Fruit fly (Drosophila melanogaster) whole organism, pupa: ENCODE data around the gene Tsen34.

ENCODE experiments used
- CG10348 ChIP-seq: fragments of 200-800 bp; sonication (Bioruptor generic); IDR thresholded peaks from 2 replicates; pipeline ENCODE4 v1.3.6; 2022; ENCODE audit warnings: missing biosample characterization, missing genetic modification characterization
- CG12605 ChIP-seq: fragments of 200-800 bp; sonication (Bioruptor generic); IDR thresholded peaks from 2 replicates; pipeline ENCODE4 v1.3.6; 2022; ENCODE audit warnings: missing biosample characterization, missing genetic modification characterization
- CG13204 ChIP-seq: fragments of 200-800 bp; sonication (Bioruptor generic); optimal IDR thresholded peaks from 2 replicates; lab custom pipeline; 2018; ENCODE audit warnings: missing biosample characterization, mild to moderate bottlenecking, missing genetic modification characterization, moderate library complexity
- CG14655 ChIP-seq: fragments of 200-800 bp; sonication (Bioruptor generic); optimal IDR thresholded peaks from 3 replicates; lab custom pipeline; 2017; ENCODE audit warnings: mild to moderate bottlenecking, missing biosample characterization, missing genetic modification reagents, missing genetic modification characterization
- CG15710 ChIP-seq: fragments of 200-800 bp; sonication (Bioruptor generic); optimal IDR thresholded peaks from 2 replicates; lab custom pipeline; 2018; ENCODE audit warnings: missing biosample characterization, mild to moderate bottlenecking, missing genetic modification characterization, moderate library complexity
- CG17806 ChIP-seq: fragments of 200-800 bp; sonication (Bioruptor generic); optimal IDR thresholded peaks from 2 replicates; lab custom pipeline; 2018; ENCODE audit warnings: missing biosample characterization, mild to moderate bottlenecking, missing genetic modification characterization, moderate library complexity
- CG32121 ChIP-seq: fragments of 200-800 bp; sonication (Bioruptor generic); IDR thresholded peaks from 2 replicates; pipeline ENCODE4 v1.3.6; 2022; ENCODE audit warnings: missing biosample characterization, missing genetic modification characterization
- CG34367 ChIP-seq: fragments of 200-800 bp; sonication (Bioruptor generic); optimal IDR thresholded peaks from 2 replicates; lab custom pipeline; 2018; ENCODE audit warnings: missing biosample characterization, mild to moderate bottlenecking, missing genetic modification characterization
- CG4496 ChIP-seq: fragments of 200-800 bp; sonication (Bioruptor generic); IDR thresholded peaks from 3 replicates; pipeline ENCODE4 v1.3.6; 2022; ENCODE audit warnings: missing biosample characterization, missing genetic modification characterization
- CG8159 ChIP-seq: fragments of 200-800 bp; sonication (Bioruptor generic); optimal IDR thresholded peaks from 3 replicates; lab custom pipeline; 2018; ENCODE audit warnings: missing biosample characterization, mild to moderate bottlenecking, missing genetic modification characterization, moderate library complexity
- CG8301 ChIP-seq: fragments of 200-800 bp; sonication (Bioruptor generic); optimal IDR thresholded peaks from 2 replicates; lab custom pipeline; 2018; ENCODE audit warnings: missing biosample characterization, mild to moderate bottlenecking, missing genetic modification characterization
- CG9948 ChIP-seq: fragments of 200-800 bp; sonication (Bioruptor generic); optimal IDR thresholded peaks from 2 replicates; lab custom pipeline; 2018; ENCODE audit warnings: missing biosample characterization, mild to moderate bottlenecking, missing genetic modification characterization, moderate library complexity
- D1 ChIP-seq: fragments of 200-800 bp; sonication (Bioruptor generic); optimal IDR thresholded peaks from 2 replicates; lab custom pipeline; 2018; ENCODE audit warnings: missing biosample characterization, mild to moderate bottlenecking, missing genetic modification characterization, moderate library complexity
- EcR ChIP-seq: fragments of 200-800 bp; sonication (Bioruptor generic); optimal IDR thresholded peaks from 3 replicates; lab custom pipeline; 2019; ENCODE audit warnings: missing biosample characterization, missing genetic modification characterization, mild to moderate bottlenecking, moderate library complexity, missing genetic modification reagents
- Ets98B ChIP-seq: fragments of 200-800 bp; sonication (Bioruptor generic); IDR thresholded peaks from 2 replicates; pipeline ENCODE4 v1.3.6; 2022; ENCODE audit warnings: missing biosample characterization, missing genetic modification characterization
- Pif1A ChIP-seq: fragments of 200-800 bp; sonication (Bioruptor generic); optimal IDR thresholded peaks from 3 replicates; lab custom pipeline; 2016; ENCODE audit warnings: missing biosample characterization, missing genetic modification characterization
- Pif1B ChIP-seq: fragments of 200-800 bp; sonication (Bioruptor generic); optimal IDR thresholded peaks from 3 replicates; lab custom pipeline; 2016; ENCODE audit warnings: missing biosample characterization, missing genetic modification characterization
- Snoo ChIP-seq: fragments of 200-800 bp; sonication (Bioruptor generic); optimal IDR thresholded peaks from 3 replicates; lab custom pipeline; 2017; ENCODE audit warnings: missing biosample characterization, mild to moderate bottlenecking, missing genetic modification characterization, inconsistent platforms
- fd96Ca ChIP-seq: fragments of 200-800 bp; sonication (Bioruptor generic); IDR thresholded peaks from 3 replicates; pipeline ENCODE4 v1.3.6; 2022; ENCODE audit warnings: missing biosample characterization, missing genetic modification characterization
- gl ChIP-seq: fragments of 200-800 bp; sonication (Bioruptor generic); optimal IDR thresholded peaks from 2 replicates; lab custom pipeline; 2018; ENCODE audit warnings: missing biosample characterization, mild to moderate bottlenecking, missing genetic modification characterization
- rn ChIP-seq: fragments of 200-800 bp; sonication (Bioruptor generic); IDR thresholded peaks from 2 replicates; pipeline ENCODE4 v1.3.6; 2022; ENCODE audit warnings: missing biosample characterization, missing genetic modification characterization

Tsen34 gene

dm6 chr3L:14769183-14769582 lies 7.5 kb upstream of the Tsen34 start, which contains the start of gene Mgat4b:
TSS of gene Mgat4b (minus strand) at chr3L:14769283.
- no peak for TF ChIP-seq gl (tag; lab: Kevin White, UChicago)
- TF ChIP-seq Ets98B (GFP tag; lab: Robert Waterston, UW) = no peak
- no peak for TF ChIP-seq CG13204 (GFP tag; lab: Kevin White, UChicago)
- no peak for TF ChIP-seq fd96Ca
- no peak for TF ChIP-seq Pif1A (GFP tag; lab: Kevin White, UChicago)
- no peak for TF ChIP-seq CG15710
- TF ChIP-seq CG10348 (GFP tag; lab: Robert Waterston, UW) = no peak
- TF ChIP-seq CG9948 (tag; lab: Kevin White, UChicago) = no peak
- no peak for TF ChIP-seq Pif1B (GFP tag; lab: Kevin White, UChicago)

DNA sequence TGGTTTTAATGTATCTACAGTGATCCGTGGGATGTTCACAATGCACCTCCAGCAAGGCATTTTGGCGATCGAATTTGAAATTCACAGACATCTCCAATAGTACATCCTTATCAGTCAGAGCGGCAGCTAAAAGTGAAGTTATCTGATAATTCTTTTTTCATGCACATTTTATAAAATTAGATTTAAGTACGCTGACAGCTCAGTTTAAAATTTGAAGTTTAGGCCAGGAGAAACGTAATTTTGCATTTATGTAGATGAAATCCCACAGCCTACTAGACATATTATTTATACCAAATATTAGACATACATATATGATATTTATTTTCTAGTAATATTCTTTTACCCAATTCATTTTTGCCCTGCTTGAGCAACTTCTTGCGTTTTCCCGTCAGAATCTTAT lies 695 bp downstream of the Tsen34 start, which contains the start of gene Trl:
Gene Trl (minus strand): TSS at position 101 of the 400 bp plus-strand sequence.
- TF ChIP-seq CG32121 (GFP tag; lab: Robert Waterston, UW) = no peak
- TF ChIP-seq CG14655 = no peak
- TF ChIP-seq Snoo (tag; lab: Kevin White, UChicago) = no peak
- no peak for TF ChIP-seq D1 (tag; lab: Kevin White, UChicago)

DNA sequence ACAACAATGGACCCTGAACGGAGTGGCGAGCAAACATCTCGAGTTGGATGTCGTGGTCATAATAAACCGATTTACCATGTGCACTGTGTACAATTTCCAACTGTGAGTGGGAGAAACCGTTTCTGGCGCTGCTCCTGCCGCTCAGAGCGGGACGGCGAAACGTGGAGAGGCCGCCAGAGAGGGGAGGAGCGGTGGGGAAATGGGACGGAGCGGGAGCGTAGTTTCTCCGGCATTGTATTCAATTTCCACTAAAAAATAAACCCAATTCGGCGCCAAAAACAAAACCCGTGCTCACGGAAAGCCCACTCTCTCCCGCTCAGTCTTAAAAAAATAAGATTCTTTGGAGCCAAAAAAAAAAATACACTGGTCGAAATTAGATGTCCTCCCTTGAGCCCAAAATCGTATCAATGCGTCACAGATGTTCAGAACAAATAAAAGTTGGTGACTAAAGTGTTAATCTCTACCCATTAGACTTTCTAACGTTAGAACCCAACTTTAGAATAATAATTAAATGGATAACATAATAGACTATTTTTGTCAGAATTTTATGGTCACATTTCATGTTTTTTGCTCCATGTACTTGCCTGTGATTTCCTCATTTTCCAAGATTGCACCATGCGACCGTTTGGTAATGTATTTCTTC lies 1.5 kb downstream of the Tsen34 start:
- TF ChIP-seq CG32121 (GFP tag; lab: Robert Waterston, UW) = peak; percentile 57
- no peak; the same call in 1 of the 3 replicates for TF ChIP-seq fd96Ca
- no peak for TF ChIP-seq D1 (tag; lab: Kevin White, UChicago)
- peak; percentile 7 for TF ChIP-seq Snoo (tag; lab: Kevin White, UChicago)
- 0 out of 2 replicates have a peak, but pooled peaks have one; percentile 47 for TF ChIP-seq CG12605 (GFP tag; lab: Robert Waterston, UW)
- peak; percentile 27 for TF ChIP-seq CG8159
- TF ChIP-seq CG13204 (GFP tag; lab: Kevin White, UChicago) = peak; percentile 78
- peak; percentile 77; the same call in 1 of the 3 replicates for TF ChIP-seq CG4496 (GFP tag; lab: Robert Waterston, UW)
- TF ChIP-seq CG9948 (tag; lab: Kevin White, UChicago) = peak; percentile 20
- TF ChIP-seq Ets98B (GFP tag; lab: Robert Waterston, UW) = peak; percentile 60
- no peak for TF ChIP-seq rn (GFP tag; lab: Robert Waterston, UW)
- TF ChIP-seq Pif1A (GFP tag; lab: Kevin White, UChicago) = peak; percentile 24
- TF ChIP-seq CG14655 = no peak
- TF ChIP-seq CG15710 = peak; percentile 6
- no peak for TF ChIP-seq gl (tag; lab: Kevin White, UChicago)
- TF ChIP-seq CG8301 = peak; percentile 69
- TF ChIP-seq CG10348 (GFP tag; lab: Robert Waterston, UW) = no peak
- TF ChIP-seq Pif1B (GFP tag; lab: Kevin White, UChicago) = no peak
- TF ChIP-seq CG34367 = no peak
- peak; percentile 5 for TF ChIP-seq CG17806 (tag; lab: Kevin White, UChicago)
- no peak for TF ChIP-seq EcR
- TF ChIP-seq, all 21 proteins: peak for 12

dm6 chr3L:14759097-14759795 lies 2.4 kb downstream of the Tsen34 start:
- TF ChIP-seq CG14655 = peak; percentile 100
- peak; percentile 100 for TF ChIP-seq CG10348 (GFP tag; lab: Robert Waterston, UW)
- TF ChIP-seq CG9948 (tag; lab: Kevin White, UChicago) = peak; percentile 100
- TF ChIP-seq fd96Ca = peak; percentile 99
- peak; percentile 100 for TF ChIP-seq CG15710
- peak; percentile 100 for TF ChIP-seq CG34367
- TF ChIP-seq rn (GFP tag; lab: Robert Waterston, UW) = peak; percentile 99
- TF ChIP-seq gl (tag; lab: Kevin White, UChicago) = peak; percentile 98
- peak; percentile 99 for TF ChIP-seq Pif1A (GFP tag; lab: Kevin White, UChicago)
- peak; percentile 52 for TF ChIP-seq EcR
- peak; percentile 100 for TF ChIP-seq CG17806 (tag; lab: Kevin White, UChicago)
- TF ChIP-seq CG4496 (GFP tag; lab: Robert Waterston, UW) = peak; percentile 100
- TF ChIP-seq CG8301 = peak; percentile 100
- peak; percentile 100 for TF ChIP-seq Snoo (tag; lab: Kevin White, UChicago)
- TF ChIP-seq CG8159 = peak; percentile 100
- TF ChIP-seq CG32121 (GFP tag; lab: Robert Waterston, UW) = peak; percentile 100
- TF ChIP-seq CG13204 (GFP tag; lab: Kevin White, UChicago) = peak; percentile 99
- TF ChIP-seq Ets98B (GFP tag; lab: Robert Waterston, UW) = peak; percentile 100
- peak; percentile 99 for TF ChIP-seq Pif1B (GFP tag; lab: Kevin White, UChicago)
- peak; percentile 99 for TF ChIP-seq D1 (tag; lab: Kevin White, UChicago)
- peak; percentile 99 for TF ChIP-seq CG12605 (GFP tag; lab: Robert Waterston, UW)
- TF ChIP-seq, all 21 proteins: peak for 21

DNA sequence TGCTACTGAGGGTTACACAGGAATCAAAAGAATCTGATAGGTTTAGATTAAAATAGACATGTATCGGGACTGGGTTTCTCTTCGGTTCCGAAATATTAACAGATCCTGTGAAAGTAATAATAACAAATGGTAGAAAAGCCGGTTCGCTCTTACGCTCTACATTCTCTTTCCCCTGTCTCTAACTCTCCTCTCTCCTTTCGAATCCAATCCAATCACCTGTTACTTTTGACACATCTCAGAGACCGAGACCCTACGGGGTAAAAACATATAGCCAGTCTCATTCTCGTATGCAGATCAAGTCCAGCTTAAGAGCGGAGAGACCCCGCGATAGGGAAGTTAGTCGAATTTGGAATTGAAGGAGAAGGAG lies 2.9 kb downstream of the Tsen34 start:
- TF ChIP-seq Snoo (tag; lab: Kevin White, UChicago) (no peak), CG32121 (GFP tag; lab: Robert Waterston, UW) (no peak), Ets98B (GFP tag; lab: Robert Waterston, UW) (no peak), gl (tag; lab: Kevin White, UChicago) (no peak), CG12605 (GFP tag; lab: Robert Waterston, UW) (no peak)
